Worm (Caenorhabditis elegans): ENCODE measurements around the gene F41C6.7.

DNA sequence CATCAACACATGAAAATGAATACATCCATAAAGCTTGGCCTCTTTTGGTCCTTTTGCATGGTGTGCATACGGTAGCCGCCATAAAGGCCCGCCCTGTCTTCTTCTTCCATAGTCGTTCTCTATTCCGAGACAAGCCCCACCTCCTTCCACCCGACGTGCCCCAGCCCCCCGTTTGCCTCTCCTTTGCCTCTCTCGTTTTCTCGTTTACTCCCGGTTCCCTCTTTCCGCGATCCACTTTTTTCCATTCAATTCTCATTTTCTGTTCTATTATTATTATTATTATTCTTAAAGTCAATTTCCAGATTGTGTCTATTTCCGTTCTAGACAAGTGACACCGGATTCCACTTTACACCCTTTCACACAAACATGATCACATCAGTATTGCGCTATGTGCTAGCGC is 4.3 kb upstream of the F41C6.7 start, which contains the start of gene unc-6:
- TF ChIP-seq B0310.2 (tag; optimal IDR thresholded peaks at IDR 0.05) (no peak), ama-1 (optimal IDR thresholded peaks at IDR 0.05) (no peak), aly-1 (tag; optimal IDR thresholded peaks at IDR 0.05) (no peak), flt-1 (GFP tag; IDR thresholded peaks at IDR 0.05) (no peak), hmbx-1 (tag; optimal IDR thresholded peaks at IDR 0.05) (no peak), pes-1 (GFP tag; IDR thresholded peaks at IDR 0.05) (no peak), ceh-13 (GFP tag; optimal IDR thresholded peaks at IDR 0.05) (no peak), hnd-1 (tag; optimal IDR thresholded peaks at IDR 0.05) (no peak)

Measured in whole organism, early embryonic.